Fruit fly (Drosophila melanogaster) whole organism, adult: ENCODE data around the gene TfIIA-S.

ENCODE experiments used
- CG33017 ChIP-seq: fragments of 200-800 bp; sonication (Bioruptor generic); optimal IDR thresholded peaks from 2 replicates; lab custom pipeline; 2018; ENCODE audit warnings: missing biosample characterization, mild to moderate bottlenecking, missing genetic modification characterization, moderate library complexity
- CG5204 ChIP-seq: fragments of 200-800 bp; sonication (Bioruptor generic); optimal IDR thresholded peaks from 2 replicates; lab custom pipeline; 2016; ENCODE audit warnings: missing biosample characterization, missing genetic modification characterization
- CG7101 ChIP-seq: fragments of 200-800 bp; sonication (Bioruptor generic); optimal IDR thresholded peaks from 2 replicates; lab custom pipeline; 2018; ENCODE audit warnings: missing biosample characterization, mild to moderate bottlenecking, missing genetic modification characterization, moderate library complexity
- Clk ChIP-seq: fragments of 200-800 bp; sonication (Bioruptor generic); optimal IDR thresholded peaks from 2 replicates; lab custom pipeline; 2017; ENCODE audit warnings: missing biosample characterization, missing genetic modification characterization
- Mnt ChIP-seq: fragments of 200-800 bp; sonication (Bioruptor generic); optimal IDR thresholded peaks from 2 replicates; lab custom pipeline; 2016; ENCODE audit warnings: missing biosample characterization, mild to moderate bottlenecking, missing genetic modification characterization
- tj ChIP-seq: fragments of 200-800 bp; sonication (Bioruptor generic); optimal IDR thresholded peaks from 3 replicates; lab custom pipeline; 2017; ENCODE audit warnings: missing biosample characterization, mild to moderate bottlenecking, missing genetic modification characterization, moderate library complexity

- TF ChIP-seq Clk (GFP tag; lab: Kevin White, UChicago), result no peak
- TF ChIP-seq Mnt (GFP tag; lab: Kevin White, UChicago), result peak; percentile 60
- TF ChIP-seq CG7101, result peak; percentile 71
- peak; percentile 19 for TF ChIP-seq tj (GFP tag; lab: Kevin White, UChicago)
- peak; percentile 86 for TF ChIP-seq CG33017 (tag; lab: Kevin White, UChicago)
- TF ChIP-seq CG5204 (GFP tag; lab: Kevin White, UChicago), result no peak
Observed at dm6 chr3R:23933684-23934575, 43.1 kb upstream of the TfIIA-S start, which contains the start of gene CG5854.
